Worm (Caenorhabditis elegans): ENCODE results near the gene Y57A10B.6.

DNA sequence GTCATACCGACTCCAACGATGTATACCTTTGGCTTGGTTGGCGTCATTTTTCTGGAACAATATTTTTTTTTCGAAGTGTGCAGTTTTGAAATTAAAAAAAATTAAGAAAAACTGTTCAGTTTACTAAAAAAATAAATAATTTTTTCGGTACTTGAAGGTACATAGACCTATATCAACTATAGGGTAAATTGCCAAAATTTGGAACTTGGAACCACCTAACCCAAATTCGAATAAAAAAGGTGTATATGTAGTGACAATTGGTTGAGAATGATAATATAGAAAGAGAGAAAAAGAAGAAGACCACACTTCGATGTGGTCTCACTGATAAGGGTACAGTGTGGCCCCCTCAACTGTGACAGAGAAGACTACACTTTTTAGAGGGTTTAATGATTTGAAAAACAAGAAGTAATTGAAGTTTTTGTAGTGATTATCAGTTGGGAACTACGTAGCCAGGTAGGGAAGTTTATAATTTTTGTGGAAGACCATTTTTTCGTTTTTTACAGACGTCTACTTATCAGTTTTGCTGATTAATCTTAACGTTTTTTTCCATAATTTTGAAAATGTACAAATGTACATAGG lies 35.9 kb downstream of the Y57A10B.6 start, which contains the start of gene daf-22:
- TF ChIP-seq elt-1 (tag; optimal IDR thresholded peaks at IDR 0.05; ENCODE audit: borderline replicate concordance, insufficient read depth) (no peak), nhr-76 (tag; optimal IDR thresholded peaks at IDR 0.05) (no peak), sptf-1 (tag; optimal IDR thresholded peaks at IDR 0.05) (no peak), ztf-11 (tag; optimal IDR thresholded peaks at IDR 0.05) (no peak), nhr-28 (tag; optimal IDR thresholded peaks at IDR 0.05) (no peak), mep-1 (tag; optimal IDR thresholded peaks at IDR 0.05) (no peak), nhr-12 (tag; optimal IDR thresholded peaks at IDR 0.05) (no peak), lin-32 (GFP tag; optimal IDR thresholded peaks at IDR 0.05) (no peak), blmp-1 (tag; optimal IDR thresholded peaks at IDR 0.05) (no peak), elt-3 (tag; optimal IDR thresholded peaks at IDR 0.05) (no peak), snpc-4 (tag; optimal IDR thresholded peaks at IDR 0.05) (no peak), lsy-2 (tag; optimal IDR thresholded peaks at IDR 0.05) (no peak), drap-1 (GFP tag; optimal IDR thresholded peaks at IDR 0.05) (no peak)

All from whole organism, mixed stage, embryonic.